Fruit fly (Drosophila melanogaster): Measurements from ENCODE around the gene CG12684.

CG12684 gene

DNA sequence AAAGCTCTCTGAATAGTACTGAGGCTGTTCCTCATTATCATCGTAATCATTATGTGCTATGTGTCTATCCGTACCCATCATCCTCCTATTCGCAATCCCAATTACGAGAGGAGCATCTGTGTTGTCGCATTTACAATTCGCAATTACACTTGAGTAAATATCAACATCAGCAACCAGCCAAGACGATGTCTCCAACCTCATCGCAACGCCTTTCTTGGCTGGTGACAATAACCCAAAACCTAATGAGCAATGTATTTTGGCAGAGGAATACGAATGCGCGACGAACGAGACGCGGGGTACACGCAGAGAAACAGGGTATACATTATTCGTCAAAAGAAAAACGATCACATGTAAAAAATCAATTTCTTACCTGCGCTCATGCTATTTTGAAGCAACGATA, 38.8 kb upstream of the CG12684 start (continued):
- peak; percentile 16 for TF ChIP-seq CG3407 (GFP tag; optimal IDR thresholded peaks at IDR 0.05)
- TF ChIP-seq nau (GFP tag; optimal IDR thresholded peaks at IDR 0.05): no peak
- TF ChIP-seq Rx (GFP tag; IDR thresholded peaks at IDR 0.05): no peak
- no peak for TF ChIP-seq CG11398 (GFP tag; optimal IDR thresholded peaks at IDR 0.05)
- TF ChIP-seq cwo (GFP tag; optimal IDR thresholded peaks at IDR 0.05): peak; percentile 19
- TF ChIP-seq CG12659 (GFP tag; optimal IDR thresholded peaks at IDR 0.05): peak; percentile 5
- TF ChIP-seq bab2 (GFP tag; optimal IDR thresholded peaks at IDR 0.05): peak; percentile 28
- no peak for TF ChIP-seq Nf-YB (GFP tag; optimal IDR thresholded peaks at IDR 0.05)
- TF ChIP-seq CG6683 (GFP tag; optimal IDR thresholded peaks at IDR 0.05): peak; percentile 5
- no peak for TF ChIP-seq ham (GFP tag; IDR thresholded peaks at IDR 0.05)
- no peak for TF ChIP-seq trh (GFP tag; optimal IDR thresholded peaks at IDR 0.05)
- no peak for TF ChIP-seq CG30020 (tag; optimal IDR thresholded peaks at IDR 0.05)
- TF ChIP-seq CG15696 (tag; optimal IDR thresholded peaks at IDR 0.05): no peak
- TF ChIP-seq ab (GFP tag; optimal IDR thresholded peaks at IDR 0.05): no peak
- no peak for TF ChIP-seq CG6254 (GFP tag; optimal IDR thresholded peaks at IDR 0.05)
- no peak for TF ChIP-seq cad (GFP tag; optimal IDR thresholded peaks at IDR 0.05)
- no peak for TF ChIP-seq Hr51 (GFP tag; optimal IDR thresholded peaks at IDR 0.05)
- no peak for TF ChIP-seq CG9609 (GFP tag; optimal IDR thresholded peaks at IDR 0.05)
- TF ChIP-seq CG11696 (GFP tag; IDR thresholded peaks at IDR 0.05): no peak
- no peak for TF ChIP-seq CG10431 (GFP tag; optimal IDR thresholded peaks at IDR 0.05)
- TF ChIP-seq Spps (tag; optimal IDR thresholded peaks at IDR 0.05): no peak
- peak; percentile 23 for TF ChIP-seq Hey (tag; optimal IDR thresholded peaks at IDR 0.05)
- no peak for TF ChIP-seq Elba2 (GFP tag; optimal IDR thresholded peaks at IDR 0.05)
- TF ChIP-seq esg (GFP tag; conservative IDR thresholded peaks at IDR 0.05): no peak
- TF ChIP-seq CG33213 (GFP tag; optimal IDR thresholded peaks at IDR 0.05): peak; percentile 17
- TF ChIP-seq CG10209 (GFP tag; optimal IDR thresholded peaks at IDR 0.05): peak; percentile 46
- no peak for TF ChIP-seq CG4707 (GFP tag; optimal IDR thresholded peaks at IDR 0.05)
- TF ChIP-seq CG2889 (GFP tag; IDR thresholded peaks at IDR 0.05): no peak
- TF ChIP-seq CG2129 (GFP tag; IDR thresholded peaks at IDR 0.05; ENCODE audit: partially characterized antibody): no peak
- no peak for TF ChIP-seq CG8924 (tag; optimal IDR thresholded peaks at IDR 0.05)
- no peak for TF ChIP-seq mld (GFP tag; IDR thresholded peaks at IDR 0.05; ENCODE audit: partially characterized antibody)
- no peak for TF ChIP-seq wdn (GFP tag; IDR thresholded peaks at IDR 0.05)
- no peak for TF ChIP-seq cg (GFP tag; optimal IDR thresholded peaks at IDR 0.05)
- TF ChIP-seq run (tag; optimal IDR thresholded peaks at IDR 0.05): no peak
- TF ChIP-seq CG31441 (GFP tag; IDR thresholded peaks at IDR 0.05): no peak
- TF ChIP-seq lbe (GFP tag; optimal IDR thresholded peaks at IDR 0.05): peak; percentile 93
- TF ChIP-seq CG9876 (GFP tag; optimal IDR thresholded peaks at IDR 0.05): no peak
- TF ChIP-seq Fer3 (tag; optimal IDR thresholded peaks at IDR 0.05): peak; percentile 48
- TF ChIP-seq caup (GFP tag; optimal IDR thresholded peaks at IDR 0.05; ENCODE audit: severe bottlenecking): peak; percentile 63
- no peak for TF ChIP-seq crc (GFP tag; optimal IDR thresholded peaks at IDR 0.05)
- TF ChIP-seq vvl (GFP tag; IDR thresholded peaks at IDR 0.05): no peak
- TF ChIP-seq Mes4 (GFP tag; optimal IDR thresholded peaks at IDR 0.05): no peak
- no peak for TF ChIP-seq CG17186 (GFP tag; optimal IDR thresholded peaks at IDR 0.05)
- TF ChIP-seq CG9727 (GFP tag; optimal IDR thresholded peaks at IDR 0.05): peak; percentile 2
- TF ChIP-seq Fer1 (GFP tag; optimal IDR thresholded peaks at IDR 0.05): peak; percentile 59
- peak; percentile 65 for TF ChIP-seq sens (GFP tag)
- TF ChIP-seq YL-1 (GFP tag; optimal IDR thresholded peaks at IDR 0.05): no peak
- no peak for TF ChIP-seq pros (GFP tag; optimal IDR thresholded peaks at IDR 0.05)
- TF ChIP-seq CG18619 (GFP tag; optimal IDR thresholded peaks at IDR 0.05): no peak
- TF ChIP-seq Xbp1 (GFP tag; optimal IDR thresholded peaks at IDR 0.05): no peak
- TF ChIP-seq HLH54F (GFP tag; optimal IDR thresholded peaks at IDR 0.05): peak; percentile 35

Data from whole organism, embryonic.